Worm (Caenorhabditis elegans): Measurements from ENCODE around the gene sri-77.

DNA sequence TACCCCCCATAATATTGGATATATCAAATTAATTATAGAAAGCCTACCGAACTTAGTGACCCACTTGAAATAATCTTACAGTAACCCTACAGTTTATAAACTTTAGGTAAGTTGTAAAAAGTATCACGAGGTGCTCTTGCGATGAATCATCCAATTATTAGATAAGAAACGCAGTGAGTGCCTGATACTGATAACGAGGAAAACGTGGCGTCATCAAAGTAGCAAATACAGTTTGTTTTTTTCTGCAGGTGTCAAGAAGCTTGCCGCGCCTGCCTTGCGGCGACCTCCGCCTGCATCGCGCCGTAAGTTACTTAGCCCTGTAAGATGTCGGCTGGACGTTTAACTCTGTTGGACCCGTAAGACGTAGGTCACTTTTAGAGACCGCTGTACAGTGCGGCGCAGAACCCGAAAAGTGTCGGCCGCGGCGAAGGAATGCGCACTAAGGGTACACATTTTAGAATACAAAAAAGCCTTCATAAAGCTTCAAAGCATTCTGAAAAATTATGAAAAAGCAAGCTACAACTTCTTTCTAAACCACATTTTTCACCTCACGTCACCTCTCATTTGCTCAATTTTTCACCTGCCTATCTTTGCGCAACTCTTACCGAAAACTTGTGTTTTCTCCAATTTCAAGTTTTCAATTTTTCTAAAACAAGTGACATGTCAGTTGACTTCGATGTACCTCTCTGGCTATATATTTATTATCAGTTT lies 5.1 kb upstream of the sri-77 start, which contains the start of gene sri-38:
- TF ChIP-seq dve-1 (tag; optimal IDR thresholded peaks at IDR 0.05) (no peak), fkh-10 (GFP tag; optimal IDR thresholded peaks at IDR 0.05) (no peak), unc-55 (GFP tag; optimal IDR thresholded peaks at IDR 0.05) (no peak), odd-2 (tag; optimal IDR thresholded peaks at IDR 0.05) (no peak), rnt-1 (tag; optimal IDR thresholded peaks at IDR 0.05) (no peak), ceh-30 (tag; optimal IDR thresholded peaks at IDR 0.05) (no peak), dmd-4 (tag; optimal IDR thresholded peaks at IDR 0.05; ENCODE audit: borderline replicate concordance) (no peak), hlh-15 (tag; optimal IDR thresholded peaks at IDR 0.05) (no peak), pha-2 (tag; optimal IDR thresholded peaks at IDR 0.05) (no peak), ceh-2 (tag; optimal IDR thresholded peaks at IDR 0.05) (no peak), ref-2 (tag; optimal IDR thresholded peaks at IDR 0.05) (no peak), ceh-9 (tag; optimal IDR thresholded peaks at IDR 0.05) (no peak), pqm-1 (tag; optimal IDR thresholded peaks at IDR 0.05) (no peak)

Measured in whole organism, late embryonic.